Worm (Caenorhabditis elegans) whole organism, L3 larva: Measurements from ENCODE around the gene oef-1.

Experiments used
- R02D3.7 ChIP-seq: fragments of 150-350 bp; optimal IDR thresholded peaks from 2 replicates; lab custom pipeline; 2014; ENCODE audit warnings: missing biosample characterization, missing genetic modification characterization
- ZK546.5 ChIP-seq: sonication (generic microtip); optimal IDR thresholded peaks from 2 replicates; lab custom pipeline; 2017; ENCODE audit warnings: missing biosample characterization, missing genetic modification characterization
- aly-2 ChIP-seq: fragments of 150-350 bp; optimal IDR thresholded peaks from 2 replicates; lab custom pipeline; 2014; ENCODE audit warnings: missing biosample characterization, missing genetic modification characterization
- ama-1 ChIP-seq: fragments of 150-350 bp; optimal IDR thresholded peaks from 2 replicates; lab custom pipeline; 2018
- ceh-16 ChIP-seq: sonication (generic microtip); optimal IDR thresholded peaks from 2 replicates; lab custom pipeline; 2017; ENCODE audit warnings: missing biosample characterization, missing genetic modification characterization
- ceh-28 ChIP-seq: fragments of 150-350 bp; optimal IDR thresholded peaks from 2 replicates; lab custom pipeline; 2014; ENCODE audit warnings: missing biosample characterization, missing genetic modification reagents, missing genetic modification characterization
- ceh-82 ChIP-seq: fragments of 150-350 bp; optimal IDR thresholded peaks from 2 replicates; lab custom pipeline; 2014; ENCODE audit warnings: missing biosample characterization, missing genetic modification characterization
- ceh-9 ChIP-seq: sonication (generic microtip); optimal IDR thresholded peaks from 2 replicates; lab custom pipeline; 2018; ENCODE audit warnings: missing biosample characterization, missing genetic modification characterization
- daf-12 ChIP-seq: fragments of 150-350 bp; optimal IDR thresholded peaks from 2 replicates; lab custom pipeline; 2014; ENCODE audit warnings: missing biosample characterization, missing genetic modification reagents, missing genetic modification characterization
- egl-27 ChIP-seq: sonication (generic microtip); optimal IDR thresholded peaks from 4 replicates; lab custom pipeline; 2017; ENCODE audit warnings: missing biosample characterization, missing genetic modification reagents, missing genetic modification characterization
- egl-5 ChIP-seq: fragments of 150-350 bp; optimal IDR thresholded peaks from 2 replicates; lab custom pipeline; 2017; ENCODE audit warnings: missing biosample characterization, missing genetic modification reagents, missing genetic modification characterization, inconsistent platforms
- elt-1 ChIP-seq: fragments of 150-350 bp; optimal IDR thresholded peaks from 2 replicates; lab custom pipeline; 2014; ENCODE audit warnings: missing biosample characterization, missing genetic modification characterization
- elt-2 ChIP-seq: sonication (generic microtip); optimal IDR thresholded peaks from 2 replicates; lab custom pipeline; 2016; ENCODE audit warnings: missing genetic modification reagents, mild to moderate bottlenecking, missing genetic modification characterization, missing compliant biosample characterization
- elt-3 ChIP-seq, 3 experiments: fragments of 150-350 bp in 1 of 3; sonication (generic microtip) in 2 of 3; optimal IDR thresholded peaks; 2 replicates in 2 of 3; 4 replicates in 1 of 3; lab custom pipeline; 2014 to 2017; ENCODE audit warnings: missing biosample characterization in 3 of 3, missing genetic modification characterization in 3 of 3
- eor-1 ChIP-seq, 2 experiments: fragments of 150-350 bp; optimal IDR thresholded peaks; 2 replicates each; lab custom pipeline; 2014 to 2018; ENCODE audit warnings: missing biosample characterization in 2 of 2, missing genetic modification characterization in 2 of 2
- fkh-10 ChIP-seq: sonication (generic microtip); optimal IDR thresholded peaks from 2 replicates; lab custom pipeline; 2017; ENCODE audit warnings: missing biosample characterization, missing genetic modification reagents, missing genetic modification characterization
- fkh-2 ChIP-seq: fragments of 150-350 bp; optimal IDR thresholded peaks from 2 replicates; lab custom pipeline; 2014; ENCODE audit warnings: missing biosample characterization, missing genetic modification reagents, missing genetic modification characterization
- fos-1 ChIP-seq: fragments of 150-350 bp; optimal IDR thresholded peaks from 2 replicates; lab custom pipeline; 2014; ENCODE audit warnings: missing biosample characterization, missing genetic modification characterization
- hmg-11 ChIP-seq: sonication (generic microtip); optimal IDR thresholded peaks from 2 replicates; lab custom pipeline; 2016; ENCODE audit warnings: missing genetic modification characterization, missing compliant biosample characterization
- jun-1 ChIP-seq: fragments of 150-350 bp; optimal IDR thresholded peaks from 2 replicates; lab custom pipeline; 2014; ENCODE audit warnings: missing biosample characterization, missing genetic modification reagents, missing genetic modification characterization
- lin-15B ChIP-seq: fragments of 150-350 bp; optimal IDR thresholded peaks from 2 replicates; lab custom pipeline; 2014; ENCODE audit warnings: missing biosample characterization, missing genetic modification characterization
- lin-39 ChIP-seq: fragments of 150-350 bp; optimal IDR thresholded peaks from 2 replicates; lab custom pipeline; 2018; ENCODE audit warnings: missing biosample characterization, missing genetic modification reagents, missing genetic modification characterization
- lsy-12 ChIP-seq: sonication (generic microtip); optimal IDR thresholded peaks from 2 replicates; lab custom pipeline; 2016; ENCODE audit warnings: mild to moderate bottlenecking, missing genetic modification characterization, missing compliant biosample characterization
- mdl-1 ChIP-seq: fragments of 150-350 bp; optimal IDR thresholded peaks from 2 replicates; lab custom pipeline; 2014; ENCODE audit warnings: missing biosample characterization, missing genetic modification characterization
- mml-1 ChIP-seq: fragments of 150-350 bp; sonication (generic microtip); optimal IDR thresholded peaks from 3 replicates; lab custom pipeline; 2014; ENCODE audit warnings: missing biosample characterization, missing genetic modification characterization
- nfya-1 ChIP-seq: sonication (generic microtip); optimal IDR thresholded peaks from 2 replicates; lab custom pipeline; 2017; ENCODE audit warnings: missing genetic modification characterization, mild to moderate bottlenecking, missing compliant biosample characterization, antibody characterized with exemption, moderate library complexity; ENCODE audit not compliant: insufficient read depth
- nhr-11 ChIP-seq: fragments of 150-350 bp; optimal IDR thresholded peaks from 2 replicates; lab custom pipeline; 2014; ENCODE audit warnings: missing biosample characterization, missing genetic modification characterization
- nhr-12 ChIP-seq: fragments of 150-350 bp; optimal IDR thresholded peaks from 2 replicates; lab custom pipeline; 2014; ENCODE audit warnings: missing biosample characterization, missing genetic modification characterization
- nhr-23 ChIP-seq: fragments of 150-350 bp; optimal IDR thresholded peaks from 2 replicates; lab custom pipeline; 2014; ENCODE audit warnings: missing biosample characterization, missing genetic modification reagents, missing genetic modification characterization
- nhr-237 ChIP-seq: fragments of 150-350 bp; optimal IDR thresholded peaks from 2 replicates; lab custom pipeline; 2014; ENCODE audit warnings: missing biosample characterization, missing genetic modification characterization
- nhr-25 ChIP-seq: sonication (generic microtip); optimal IDR thresholded peaks from 2 replicates; lab custom pipeline; 2017; ENCODE audit warnings: missing biosample characterization, missing genetic modification characterization
- nhr-28 ChIP-seq: fragments of 150-350 bp; optimal IDR thresholded peaks from 2 replicates; lab custom pipeline; 2014; ENCODE audit warnings: missing biosample characterization, missing genetic modification characterization
- nhr-43 ChIP-seq: sonication (generic microtip); optimal IDR thresholded peaks from 2 replicates; lab custom pipeline; 2016; ENCODE audit warnings: mild to moderate bottlenecking, missing genetic modification characterization, missing compliant biosample characterization; ENCODE audit not compliant: poor library complexity, severe bottlenecking
- nhr-67 ChIP-seq: fragments of 150-350 bp; optimal IDR thresholded peaks from 2 replicates; lab custom pipeline; 2014; ENCODE audit warnings: missing biosample characterization, missing genetic modification characterization
- nhr-76 ChIP-seq: fragments of 150-350 bp; sonication (generic microtip); optimal IDR thresholded peaks from 5 replicates; lab custom pipeline; 2014; ENCODE audit warnings: missing biosample characterization, missing genetic modification characterization
- nhr-77 ChIP-seq: fragments of 150-350 bp; optimal IDR thresholded peaks from 2 replicates; lab custom pipeline; 2014; ENCODE audit warnings: missing biosample characterization, missing genetic modification characterization
- pha-4 ChIP-seq: fragments of 150-350 bp; optimal IDR thresholded peaks from 2 replicates; lab custom pipeline; 2014; ENCODE audit warnings: missing biosample characterization, missing genetic modification reagents, missing genetic modification characterization
- pqm-1 ChIP-seq: fragments of 150-350 bp; optimal IDR thresholded peaks from 2 replicates; lab custom pipeline; 2017; ENCODE audit warnings: missing biosample characterization, missing genetic modification characterization, inconsistent platforms
- sea-2 ChIP-seq: fragments of 150-350 bp; sonication (generic microtip); optimal IDR thresholded peaks from 4 replicates; lab custom pipeline; 2014; ENCODE audit warnings: missing biosample characterization, missing genetic modification reagents, missing genetic modification characterization
- skn-1 ChIP-seq: fragments of 150-350 bp; optimal IDR thresholded peaks from 2 replicates; lab custom pipeline; 2014; ENCODE audit warnings: missing biosample characterization, missing genetic modification characterization
- snpc-4 ChIP-seq: fragments of 150-350 bp; optimal IDR thresholded peaks from 2 replicates; lab custom pipeline; 2014; ENCODE audit warnings: missing biosample characterization, missing genetic modification characterization
- tbx-2 ChIP-seq: sonication (generic microtip); optimal IDR thresholded peaks from 2 replicates; lab custom pipeline; 2016; ENCODE audit warnings: mild to moderate bottlenecking, missing genetic modification characterization, missing compliant biosample characterization
- unc-39 ChIP-seq: sonication (generic microtip); optimal IDR thresholded peaks from 4 replicates; lab custom pipeline; 2017; ENCODE audit warnings: missing biosample characterization, missing genetic modification characterization
- unc-62 ChIP-seq: fragments of 150-350 bp; sonication (generic microtip); optimal IDR thresholded peaks from 4 replicates; lab custom pipeline; 2014; ENCODE audit warnings: missing biosample characterization, missing genetic modification reagents, missing genetic modification characterization
- zag-1 ChIP-seq: fragments of 150-350 bp; optimal IDR thresholded peaks from 2 replicates; lab custom pipeline; 2014; ENCODE audit warnings: missing biosample characterization, missing genetic modification characterization
- ztf-11 ChIP-seq: fragments of 150-350 bp; optimal IDR thresholded peaks from 2 replicates; lab custom pipeline; 2014; ENCODE audit warnings: missing biosample characterization, missing genetic modification characterization
- ztf-4 ChIP-seq: fragments of 150-350 bp; optimal IDR thresholded peaks from 2 replicates; lab custom pipeline; 2014; ENCODE audit warnings: missing biosample characterization, missing genetic modification characterization

The oef-1 gene

DNA sequence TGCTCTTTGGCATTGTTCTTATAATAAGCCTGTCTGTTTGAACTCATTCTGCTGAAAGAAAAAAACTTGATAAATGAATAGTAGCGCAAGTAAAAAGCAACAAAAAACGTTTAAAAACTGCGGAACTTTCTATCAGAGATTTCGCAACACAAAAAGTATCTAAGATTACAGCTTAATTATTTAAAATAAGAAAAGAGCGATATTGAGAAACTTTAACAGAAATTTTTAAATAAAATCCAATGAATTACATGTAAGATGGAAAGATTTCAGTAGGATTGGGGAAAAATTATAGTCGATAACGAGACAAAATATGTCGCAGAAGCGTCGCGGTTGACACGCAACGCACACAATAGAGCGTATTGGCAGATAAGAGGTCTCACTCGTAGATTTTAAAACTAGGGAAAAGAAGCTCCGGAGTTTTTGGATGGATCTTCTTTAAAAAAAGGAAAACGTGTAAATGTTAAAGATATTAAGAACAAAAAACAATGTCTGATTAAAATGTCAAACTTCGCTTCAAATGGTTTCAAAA lies 13.5 kb downstream of the oef-1 start, which contains the start of gene ima-3:
TSS of gene ima-3 (minus strand) at position 51 of the 529 bp plus-strand sequence.
- no peak for TF ChIP-seq unc-62 (GFP tag; lab: Kevin White, UChicago)
- TF ChIP-seq mml-1 (tag; lab: Kevin White, UChicago), result no peak
- TF ChIP-seq ceh-9 (tag; lab: Kevin White, UChicago), result no peak
- no peak for TF ChIP-seq lsy-12 (tag; lab: Kevin White, UChicago)
- no peak for TF ChIP-seq nhr-237 (tag; lab: Kevin White, UChicago)
- no peak for TF ChIP-seq nhr-25 (tag; lab: Kevin White, UChicago)
- peak; percentile 75 for TF ChIP-seq lin-15B
- no peak for TF ChIP-seq elt-1 (tag; lab: Kevin White, UChicago)
- TF ChIP-seq ZK546.5 (tag; lab: Kevin White, UChicago), result no peak
- TF ChIP-seq R02D3.7 (tag; lab: Kevin White, UChicago), result no peak
- peak; percentile 33 for TF ChIP-seq nhr-23 (tag; lab: Kevin White, UChicago)
- peak; percentile 39 for TF ChIP-seq hmg-11 (tag; lab: Kevin White, UChicago)
- peak; percentile 48 for TF ChIP-seq lin-39 (tag; lab: Kevin White, UChicago)
- peak; percentile 53 for TF ChIP-seq egl-5
- TF ChIP-seq eor-1 (tag; optimal IDR thresholded peaks at IDR 0.05; lab: Kevin White, UChicago), result no peak
- no peak for TF ChIP-seq skn-1 (tag; lab: Kevin White, UChicago)
- TF ChIP-seq zag-1 (tag; lab: Kevin White, UChicago), result no peak
- TF ChIP-seq ceh-28, result no peak
- TF ChIP-seq ama-1 (lab: Kevin White, UChicago), result no peak
- no peak for TF ChIP-seq ztf-4 (tag; lab: Kevin White, UChicago)
- TF ChIP-seq jun-1 (tag; lab: Kevin White, UChicago), result no peak
- TF ChIP-seq unc-39 (tag; lab: Kevin White, UChicago), result no peak
- peak; percentile 12 for TF ChIP-seq elt-2 (tag; lab: Kevin White, UChicago)
- TF ChIP-seq nhr-11 (tag; lab: Kevin White, UChicago), result no peak
- TF ChIP-seq fkh-2 (tag; lab: Kevin White, UChicago), result no peak
- TF ChIP-seq nhr-43 (tag; lab: Kevin White, UChicago), result no peak
- no peak for TF ChIP-seq ztf-11 (tag; lab: Kevin White, UChicago)
- no peak for TF ChIP-seq nhr-77
- TF ChIP-seq ceh-16 (tag; lab: Kevin White, UChicago), result no peak
- TF ChIP-seq nhr-28 (tag; lab: Kevin White, UChicago), result no peak
- no peak for TF ChIP-seq daf-12 (tag; lab: Kevin White, UChicago)
- no peak for TF ChIP-seq nhr-12
- peak; percentile 78 for TF ChIP-seq pha-4
- no peak for TF ChIP-seq mdl-1
- no peak for TF ChIP-seq pqm-1
- no peak for TF ChIP-seq sea-2 (GFP tag; lab: Kevin White, UChicago)
- TF ChIP-seq aly-2 (tag; lab: Kevin White, UChicago), result no peak
- no peak for TF ChIP-seq tbx-2 (tag; lab: Kevin White, UChicago)
- no peak for TF ChIP-seq nhr-67 (tag; lab: Kevin White, UChicago)
- no peak for TF ChIP-seq elt-3 (tag; optimal IDR thresholded peaks at IDR 0.05; lab: Kevin White, UChicago)
- no peak for TF ChIP-seq ceh-82 (tag; lab: Kevin White, UChicago)
- no peak for TF ChIP-seq nhr-76 (tag; lab: Kevin White, UChicago)
- peak; percentile 29 for TF ChIP-seq snpc-4 (tag; lab: Kevin White, UChicago)
- peak; percentile 59 for TF ChIP-seq nfya-1 (tag; lab: Kevin White, UChicago)
- no peak for TF ChIP-seq fos-1
- TF ChIP-seq egl-27 (tag; lab: Kevin White, UChicago), result no peak
- TF ChIP-seq fkh-10 (GFP tag; lab: Kevin White, UChicago), result no peak
